Worm (Caenorhabditis elegans): ENCODE data around the gene str-249.

The str-249 gene

DNA sequence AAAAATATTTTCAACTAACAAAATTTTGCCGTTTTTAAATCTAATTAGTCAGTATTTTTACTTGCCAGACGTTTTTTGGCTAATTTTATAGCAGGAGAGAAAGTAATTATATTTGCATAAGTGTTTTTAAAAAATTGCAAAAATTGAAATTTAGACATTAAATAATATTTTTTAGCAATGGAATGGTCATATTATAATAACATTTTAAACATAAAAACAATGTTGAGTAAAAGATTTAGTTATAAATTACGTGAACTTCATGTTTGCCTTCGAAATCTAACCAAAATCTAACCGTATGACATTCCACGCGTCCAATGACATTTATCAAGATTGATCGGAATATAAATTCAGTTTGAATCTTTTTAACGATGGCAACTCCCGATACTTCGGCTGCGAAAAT, 32.3 kb downstream of the str-249 start, which contains the start of gene C34D4.2:
Gene C34D4.2 (plus strand): TSS at position 301 of the 400 bp plus-strand sequence.
- TF ChIP-seq lim-6 (tag; optimal IDR thresholded peaks at IDR 0.05), result no peak
- no peak for TF ChIP-seq elt-4 (tag; optimal IDR thresholded peaks at IDR 0.05)
- no peak for TF ChIP-seq odd-2 (tag; optimal IDR thresholded peaks at IDR 0.05)
- TF ChIP-seq ref-2 (tag; optimal IDR thresholded peaks at IDR 0.05), result no peak
- no peak for TF ChIP-seq pag-3 (tag; optimal IDR thresholded peaks at IDR 0.05; ENCODE audit: borderline replicate concordance)
- TF ChIP-seq nfya-1 (tag; optimal IDR thresholded peaks at IDR 0.05), result no peak
- TF ChIP-seq ceh-24 (tag; optimal IDR thresholded peaks at IDR 0.05), result no peak
- no peak for TF ChIP-seq C08G9.2 (tag; optimal IDR thresholded peaks at IDR 0.05)
- TF ChIP-seq ceh-48 (tag; optimal IDR thresholded peaks at IDR 0.05), result no peak
- no peak for TF ChIP-seq rnt-1 (tag; optimal IDR thresholded peaks at IDR 0.05)

DNA sequence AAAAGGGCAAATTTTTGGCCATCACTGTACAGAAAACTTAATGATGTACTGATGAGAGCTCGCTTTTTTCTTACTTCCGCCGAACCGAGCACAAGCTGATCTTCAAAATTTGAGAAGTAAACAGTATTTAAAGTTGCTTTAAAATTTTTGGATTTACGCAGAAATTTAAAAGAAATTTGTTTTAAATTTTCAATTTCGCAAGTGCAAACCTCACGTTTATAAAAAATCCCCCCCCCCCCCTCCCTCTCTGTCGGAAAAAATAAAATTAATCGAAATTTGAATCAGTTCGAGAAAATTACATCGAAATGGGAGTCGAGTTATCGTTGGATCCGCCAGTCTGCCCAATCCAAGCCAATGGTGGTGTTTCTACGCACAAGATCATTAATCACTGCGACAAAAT, 33.3 kb downstream of the str-249 start, which contains the start of gene C34D4.3:
Gene C34D4.3 (plus strand): TSS at position 301 of the 400 bp plus-strand sequence.
- TF ChIP-seq ceh-31 (tag; optimal IDR thresholded peaks at IDR 0.05), result no peak
- TF ChIP-seq pat-9 (tag; optimal IDR thresholded peaks at IDR 0.05), result no peak
- TF ChIP-seq mec-3 (tag; optimal IDR thresholded peaks at IDR 0.05; ENCODE audit: borderline replicate concordance), result no peak
- no peak for TF ChIP-seq elt-2 (tag; optimal IDR thresholded peaks at IDR 0.05)
- no peak for TF ChIP-seq ahr-1 (tag; optimal IDR thresholded peaks at IDR 0.05)
- TF ChIP-seq hlh-6 (tag; optimal IDR thresholded peaks at IDR 0.05), result no peak
- no peak for TF ChIP-seq ceh-30 (tag; optimal IDR thresholded peaks at IDR 0.05)
- TF ChIP-seq ceh-34 (tag; optimal IDR thresholded peaks at IDR 0.05), result no peak
- no peak for TF ChIP-seq ceh-14 (tag; optimal IDR thresholded peaks at IDR 0.05)
- TF ChIP-seq hlh-30 (tag; optimal IDR thresholded peaks at IDR 0.05; ENCODE audit: insufficient read depth), result no peak
- no peak for TF ChIP-seq nhr-232 (tag; optimal IDR thresholded peaks at IDR 0.05)
- TF ChIP-seq unc-3 (GFP tag; conservative IDR thresholded peaks at IDR 0.05), result no peak
- TF ChIP-seq unc-3 (tag; optimal IDR thresholded peaks at IDR 0.05), result no peak
- TF ChIP-seq Y22D7AL.16 (tag; optimal IDR thresholded peaks at IDR 0.05), result no peak

DNA sequence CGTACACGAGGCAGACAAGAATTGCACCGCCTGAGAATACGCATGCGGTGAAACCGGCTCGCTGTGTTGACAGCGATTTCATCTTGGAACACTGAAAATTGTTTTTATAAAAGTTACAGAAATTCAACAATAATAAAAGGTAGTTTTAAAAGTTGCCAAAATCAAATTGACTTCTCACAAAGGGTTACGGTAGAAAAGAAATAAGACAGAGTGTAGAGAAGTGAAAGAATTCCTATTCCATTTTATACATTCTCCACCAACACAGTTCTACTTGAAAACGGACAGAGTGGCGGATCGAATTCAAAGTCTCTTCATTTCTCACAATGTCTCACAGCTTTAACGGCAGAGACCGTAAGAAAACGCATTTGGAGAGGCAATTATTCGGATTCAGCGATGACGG, 34.2 kb downstream of the str-249 start, which contains the start of gene col-113:
Gene col-113 (minus strand): TSS at position 101 of the 400 bp plus-strand sequence.
- TF ChIP-seq madf-2 (tag; optimal IDR thresholded peaks at IDR 0.05) (no peak), unc-86 (tag; optimal IDR thresholded peaks at IDR 0.05) (no peak), rnt-1 (tag; optimal IDR thresholded peaks at IDR 0.05) (no peak), pha-4 (tag; optimal IDR thresholded peaks at IDR 0.05) (no peak), ceh-30 (tag; optimal IDR thresholded peaks at IDR 0.05) (no peak), mec-3 (tag; optimal IDR thresholded peaks at IDR 0.05; ENCODE audit: borderline replicate concordance) (no peak)

DNA sequence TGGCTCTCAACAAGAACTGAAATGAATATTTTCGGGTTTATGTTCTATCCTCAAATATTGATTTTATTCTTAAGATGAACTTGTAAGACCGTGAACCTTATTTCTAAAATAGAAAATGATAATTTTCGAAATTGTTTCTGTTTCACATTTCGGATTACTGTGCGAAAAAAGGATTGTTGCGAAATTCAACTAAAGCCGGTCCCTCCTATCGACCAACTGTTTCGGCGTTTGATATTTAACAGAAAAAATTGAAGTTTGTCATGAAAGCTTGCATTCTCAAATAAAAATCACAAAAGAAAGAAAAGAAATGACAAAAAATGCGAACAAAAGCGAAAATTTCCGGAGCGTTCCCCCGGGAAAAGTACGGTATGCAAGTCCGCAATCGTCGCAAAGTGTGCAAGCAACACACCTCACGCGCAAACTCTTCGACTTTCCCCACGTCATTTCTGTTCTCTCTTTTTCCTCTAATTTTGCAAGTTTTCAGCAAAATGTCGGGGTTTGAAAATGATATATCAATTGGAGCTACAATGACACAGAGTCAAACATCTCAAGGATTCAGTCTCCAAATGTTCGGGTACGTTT, 37.5 kb downstream of the str-249 start, which contains the start of gene C34D4.4:
Gene C34D4.4 (plus strand): TSS at position 342 of the 582 bp plus-strand sequence.
- peak; percentile 16 for TF ChIP-seq nfya-1 (tag; optimal IDR thresholded peaks at IDR 0.05)
- no peak for TF ChIP-seq madf-2 (tag; optimal IDR thresholded peaks at IDR 0.05)

DNA sequence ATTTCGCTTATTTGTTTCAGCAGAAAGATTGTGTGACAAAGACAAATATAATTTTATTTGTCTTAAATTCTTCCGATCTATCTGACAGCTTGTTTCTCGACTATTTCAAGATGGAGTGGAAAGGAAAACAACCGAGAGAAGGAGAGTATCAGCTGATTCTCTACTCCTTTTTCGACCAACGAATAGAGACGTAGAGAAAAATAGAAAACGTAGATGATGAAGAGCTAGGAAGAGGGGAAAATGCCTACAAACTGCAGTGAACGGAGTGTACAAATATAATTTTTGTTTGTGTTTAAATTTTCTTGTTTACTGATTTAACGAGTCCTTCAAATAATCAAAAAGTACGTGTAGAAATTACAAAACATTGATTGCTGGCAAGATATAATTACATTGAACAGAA, 38.9 kb downstream of the str-249 start:
- TF ChIP-seq nfya-1 (tag; optimal IDR thresholded peaks at IDR 0.05) (peak; percentile 2), nhr-232 (tag; optimal IDR thresholded peaks at IDR 0.05) (no peak), hlh-30 (tag; optimal IDR thresholded peaks at IDR 0.05; ENCODE audit: insufficient read depth) (peak; percentile 55), sox-4 (tag; optimal IDR thresholded peaks at IDR 0.05) (no peak)

DNA sequence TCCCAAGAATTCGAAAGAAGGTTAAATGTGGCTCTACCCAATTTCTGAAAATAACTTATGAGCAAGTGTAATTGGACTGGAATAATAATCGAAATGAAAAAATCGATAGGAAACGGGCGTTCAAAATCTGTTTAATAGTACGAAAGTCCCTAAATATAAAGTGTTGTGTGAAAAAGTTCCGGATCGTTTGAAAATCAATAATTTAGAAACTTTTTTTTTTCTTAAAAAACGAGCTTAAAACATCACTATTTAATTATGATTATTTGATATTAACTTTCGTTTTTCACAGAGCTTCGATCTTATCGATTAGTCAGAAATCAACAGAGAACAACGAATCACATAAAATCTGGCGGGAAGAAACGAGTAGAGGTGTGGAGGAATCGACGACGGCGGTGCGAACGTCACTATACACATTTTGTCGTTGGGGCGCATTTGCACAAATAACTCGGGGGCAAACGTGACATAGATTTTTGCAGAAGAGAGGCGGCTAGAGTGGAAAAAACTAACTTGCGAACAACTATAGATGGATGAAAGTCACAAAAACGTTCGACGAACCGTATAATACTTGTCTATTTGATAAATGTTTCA, 41.9 kb downstream of the str-249 start, which contains the start of gene hecd-1:
Gene hecd-1 (minus strand): TSS at position 51 of the 588 bp plus-strand sequence.
- TF ChIP-seq tbx-7 (tag; optimal IDR thresholded peaks at IDR 0.05) (no peak), gmeb-2 (tag; optimal IDR thresholded peaks at IDR 0.05) (no peak), ceh-48 (tag; optimal IDR thresholded peaks at IDR 0.05) (no peak), lin-11 (tag; optimal IDR thresholded peaks at IDR 0.05) (no peak), nhr-232 (tag; optimal IDR thresholded peaks at IDR 0.05) (no peak), hlh-30 (tag; optimal IDR thresholded peaks at IDR 0.05; ENCODE audit: insufficient read depth) (peak; percentile 19)

Data from whole organism, late embryonic.